Fruit fly (Drosophila melanogaster) Kc167 (cell line): ENCODE data around the gene Ilp2.

Experiments used
- Myc ChIP-seq: fragments of >200 bp; optimal IDR thresholded peaks from 2 replicates; lab custom pipeline; 2017; ENCODE audit warnings: missing external identifiers
- Sin3A ChIP-seq: fragments of >200 bp; optimal IDR thresholded peaks from 2 replicates; lab custom pipeline; 2018; ENCODE audit warnings: missing external identifiers
- h ChIP-seq: fragments of >200 bp; optimal IDR thresholded peaks from 3 replicates; lab custom pipeline; 2018; ENCODE audit warnings: missing external identifiers
- insv ChIP-seq: fragments of >200 bp; optimal IDR thresholded peaks from 3 replicates; lab custom pipeline; 2018; ENCODE audit warnings: missing external identifiers
- psq ChIP-seq: fragments of >200 bp; optimal IDR thresholded peaks from 2 replicates; lab custom pipeline; 2017; ENCODE audit warnings: missing external identifiers
- ttk ChIP-seq: sonication (Bioruptor generic); optimal IDR thresholded peaks from 2 replicates; lab custom pipeline; 2017; ENCODE audit warnings: missing external identifiers

Gene Ilp2

DNA sequence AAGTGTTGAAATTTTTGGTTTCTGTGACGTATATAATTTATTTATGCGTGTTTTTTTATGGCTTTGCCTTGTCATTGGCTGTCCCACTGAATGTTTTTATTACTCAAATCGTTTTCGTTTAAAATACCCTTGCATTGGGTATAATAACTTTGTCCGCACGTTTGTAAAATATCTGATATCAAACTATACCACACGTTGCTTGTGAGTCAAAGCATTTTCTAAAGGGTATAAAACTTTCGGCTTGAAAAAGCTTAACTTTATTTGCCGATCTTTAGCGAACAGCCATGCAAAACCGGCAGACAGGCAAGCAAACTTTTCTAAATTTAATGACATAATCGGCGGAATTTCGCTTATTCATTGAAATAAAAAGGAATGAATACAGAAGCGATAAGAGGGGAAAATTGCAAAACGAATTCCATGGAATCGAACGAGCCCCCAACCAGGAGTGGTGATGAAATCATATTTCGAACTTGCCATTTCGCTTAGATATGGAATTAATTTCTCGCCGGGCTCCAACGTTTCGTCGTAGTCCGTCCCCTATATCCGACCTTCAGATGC is 48.0 kb downstream of the Ilp2 start:
- no peak for TF ChIP-seq Myc (lab: Kevin White, UChicago)
- TF ChIP-seq h (lab: Kevin White, UChicago) = no peak
- TF ChIP-seq ttk (lab: Kevin White, UChicago) = no peak
- TF ChIP-seq Sin3A (lab: Kevin White, UChicago) = no peak
- TF ChIP-seq psq (lab: Kevin White, UChicago) = no peak
- no peak for TF ChIP-seq insv (lab: Kevin White, UChicago)

DNA sequence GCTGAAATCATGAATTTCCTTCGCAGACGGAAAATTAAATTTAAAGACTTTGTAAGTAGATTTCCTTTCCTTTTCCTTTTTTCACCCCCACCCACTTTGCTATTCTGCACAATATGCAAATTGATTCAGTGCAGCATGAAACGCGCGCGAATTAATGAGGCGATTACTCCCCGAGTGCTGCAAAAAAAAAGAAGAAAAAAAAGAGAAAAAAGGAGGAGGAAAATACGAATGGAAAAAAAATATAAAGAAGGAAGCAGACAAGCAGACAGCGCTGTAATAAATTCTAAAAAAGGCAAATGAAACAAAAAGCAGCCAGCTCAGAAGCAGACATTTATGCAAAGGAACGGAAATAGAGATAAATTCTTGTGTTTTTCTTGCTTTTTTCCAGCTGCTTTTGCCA is 49.2 kb downstream of the Ilp2 start:
- TF ChIP-seq insv (lab: Kevin White, UChicago) (no peak), psq (lab: Kevin White, UChicago) (no peak), ttk (lab: Kevin White, UChicago) (no peak), Myc (lab: Kevin White, UChicago) (no peak), h (lab: Kevin White, UChicago) (no peak), Sin3A (lab: Kevin White, UChicago) (no peak)
